Worm (Caenorhabditis elegans): ENCODE data around the gene nphp-2.

nphp-2 gene

ce11 chrV:1868596-1869263 lies 26.9 kb upstream of the nphp-2 start, which contains the start of gene knl-3 (continued):
- TF ChIP-seq pha-2 (tag; optimal IDR thresholded peaks at IDR 0.05) (peak; percentile 66), tbx-2 (tag; optimal IDR thresholded peaks at IDR 0.05) (peak; percentile 54), mec-3 (tag; optimal IDR thresholded peaks at IDR 0.05; ENCODE audit: borderline replicate concordance) (no peak), dmd-4 (tag; optimal IDR thresholded peaks at IDR 0.05; ENCODE audit: borderline replicate concordance) (no peak), nhr-11 (tag; optimal IDR thresholded peaks at IDR 0.05) (no peak), tbx-7 (tag; optimal IDR thresholded peaks at IDR 0.05) (no peak), hlh-13 (GFP tag; optimal IDR thresholded peaks at IDR 0.05) (peak; percentile 51), K02D7.2 (tag; optimal IDR thresholded peaks at IDR 0.05) (peak; percentile 52), K09A11.1 (tag; optimal IDR thresholded peaks at IDR 0.05; ENCODE audit: insufficient read depth) (no peak), ceh-48 (tag; optimal IDR thresholded peaks at IDR 0.05) (peak; percentile 68), ceh-18 (tag; optimal IDR thresholded peaks at IDR 0.05) (peak; percentile 49), che-1 (tag; optimal IDR thresholded peaks at IDR 0.05) (peak; percentile 38), hlh-15 (tag; optimal IDR thresholded peaks at IDR 0.05) (no peak), C08G9.2 (tag; optimal IDR thresholded peaks at IDR 0.05) (peak; percentile 51), odd-2 (tag; optimal IDR thresholded peaks at IDR 0.05) (no peak), ztf-16 (tag; optimal IDR thresholded peaks at IDR 0.05) (peak; percentile 36), unc-86 (tag; optimal IDR thresholded peaks at IDR 0.05) (peak; percentile 67), pax-1 (tag; optimal IDR thresholded peaks at IDR 0.05) (peak; percentile 59), rnt-1 (tag; optimal IDR thresholded peaks at IDR 0.05) (peak; percentile 53), hlh-30 (tag; optimal IDR thresholded peaks at IDR 0.05; ENCODE audit: insufficient read depth) (peak; percentile 47), pqm-1 (tag; optimal IDR thresholded peaks at IDR 0.05) (no peak), unc-55 (GFP tag; optimal IDR thresholded peaks at IDR 0.05) (peak; percentile 26), ama-1 (optimal IDR thresholded peaks at IDR 0.05) (no peak), elt-2 (tag; optimal IDR thresholded peaks at IDR 0.05) (peak; percentile 77), C38D4.7 (GFP tag; optimal IDR thresholded peaks at IDR 0.05) (peak; percentile 31), elt-4 (tag; optimal IDR thresholded peaks at IDR 0.05) (no peak), eyg-1 (tag; optimal IDR thresholded peaks at IDR 0.05) (no peak), unc-3 (GFP tag; conservative IDR thresholded peaks at IDR 0.05) (0 out of 2 replicates have a peak, but pooled peaks have one; percentile 31), unc-3 (tag; optimal IDR thresholded peaks at IDR 0.05) (peak; percentile 67)

- TF ChIP-seq unc-55 (GFP tag; optimal IDR thresholded peaks at IDR 0.05) (no peak), unc-42 (tag; optimal IDR thresholded peaks at IDR 0.05) (no peak), ama-1 (optimal IDR thresholded peaks at IDR 0.05) (no peak), tbx-2 (tag; optimal IDR thresholded peaks at IDR 0.05) (no peak), pqm-1 (tag; optimal IDR thresholded peaks at IDR 0.05) (no peak), ceh-48 (tag; optimal IDR thresholded peaks at IDR 0.05) (no peak), ahr-1 (tag; optimal IDR thresholded peaks at IDR 0.05) (no peak), sdc-2 (tag; optimal IDR thresholded peaks at IDR 0.05) (no peak)
Observed at ce11 chrV:1869682-1870081, 25.9 kb upstream of the nphp-2 start, which contains the start of gene T10B5.3. Gene T10B5.3, minus strand, starts transcription at chrV:1869782.

DNA sequence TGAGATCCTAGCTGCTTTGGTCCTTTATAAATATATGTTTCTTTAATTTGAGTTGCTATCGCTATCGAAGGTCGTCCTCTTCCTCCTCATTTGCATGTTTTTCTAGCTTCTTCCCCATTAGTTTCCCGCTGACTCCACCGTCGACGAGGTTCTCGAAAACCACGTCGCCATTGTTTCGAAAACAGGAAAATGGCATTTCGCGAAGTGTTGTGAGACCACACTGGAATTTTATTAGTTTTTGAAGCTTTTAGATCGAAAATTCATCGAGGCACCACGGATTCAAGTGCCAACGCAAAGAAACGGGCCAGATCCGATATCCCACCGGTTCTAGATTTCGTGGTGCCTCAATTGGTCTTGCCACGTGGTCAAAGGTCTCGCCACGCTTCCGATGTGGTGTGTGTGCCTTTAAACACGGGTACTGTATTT lies 25.1 kb upstream of the nphp-2 start:
- TF ChIP-seq hlh-6 (tag; optimal IDR thresholded peaks at IDR 0.05) (no peak), C38D4.7 (GFP tag; optimal IDR thresholded peaks at IDR 0.05) (no peak), tbx-2 (tag; optimal IDR thresholded peaks at IDR 0.05) (no peak), ceh-14 (tag; optimal IDR thresholded peaks at IDR 0.05) (no peak), ets-4 (tag; optimal IDR thresholded peaks at IDR 0.05) (no peak), pha-2 (tag; optimal IDR thresholded peaks at IDR 0.05) (no peak), nhr-11 (tag; optimal IDR thresholded peaks at IDR 0.05) (no peak), Y22D7AL.16 (tag; optimal IDR thresholded peaks at IDR 0.05) (no peak), eyg-1 (tag; optimal IDR thresholded peaks at IDR 0.05) (no peak), lim-6 (tag; optimal IDR thresholded peaks at IDR 0.05) (no peak), K09A11.1 (tag; optimal IDR thresholded peaks at IDR 0.05; ENCODE audit: insufficient read depth) (no peak), npax-4 (tag; optimal IDR thresholded peaks at IDR 0.05) (no peak), elt-4 (tag; optimal IDR thresholded peaks at IDR 0.05) (no peak), sdc-2 (tag; optimal IDR thresholded peaks at IDR 0.05) (no peak), hlh-30 (tag; optimal IDR thresholded peaks at IDR 0.05; ENCODE audit: insufficient read depth) (no peak), ceh-30 (tag; optimal IDR thresholded peaks at IDR 0.05) (no peak), ceh-22 (tag; optimal IDR thresholded peaks at IDR 0.05) (no peak)

All from whole organism, late embryonic.